Fruit fly (Drosophila melanogaster) whole organism, embryonic: ENCODE data around the gene CG32599.

ENCODE experiments used
- B-H2 ChIP-seq: fragments of 200-800 bp; sonication (Bioruptor generic); optimal IDR thresholded peaks from 2 replicates; lab custom pipeline; 2018; ENCODE audit warnings: missing biosample characterization, mild to moderate bottlenecking, missing genetic modification characterization
- Bdp1 ChIP-seq: fragments of 200-800 bp; sonication (Bioruptor generic); optimal IDR thresholded peaks from 3 replicates; lab custom pipeline; 2016; ENCODE audit warnings: missing biosample characterization, missing genetic modification characterization
- C15 ChIP-seq: fragments of 200-800 bp; sonication (Bioruptor generic); IDR thresholded peaks from 3 replicates; pipeline ENCODE4 v1.3.6; 2022; ENCODE audit warnings: missing biosample characterization, missing genetic modification characterization
- CG10462 ChIP-seq: fragments of 200-800 bp; sonication (Bioruptor generic); optimal IDR thresholded peaks from 2 replicates; lab custom pipeline; 2016; ENCODE audit warnings: missing biosample characterization, missing genetic modification characterization
- CG10979 ChIP-seq: fragments of 200-800 bp; sonication (Bioruptor generic); optimal IDR thresholded peaks from 2 replicates; lab custom pipeline; 2018; ENCODE audit warnings: missing biosample characterization, mild to moderate bottlenecking, missing genetic modification characterization, moderate library complexity
- CG11093 ChIP-seq: fragments of 200-800 bp; sonication (Bioruptor generic); IDR thresholded peaks from 3 replicates; pipeline ENCODE4 v1.3.6; 2022; ENCODE audit warnings: missing biosample characterization, missing genetic modification characterization
- CG11456 ChIP-seq: fragments of 200-800 bp; sonication (Bioruptor generic); IDR thresholded peaks from 3 replicates; pipeline ENCODE4 v1.3.6; 2022; ENCODE audit warnings: missing biosample characterization, missing genetic modification characterization
- CG14441 ChIP-seq: fragments of 200-800 bp; sonication (Bioruptor generic); IDR thresholded peaks from 2 replicates; pipeline ENCODE4 v1.3.6; 2022; ENCODE audit warnings: missing biosample characterization, missing genetic modification characterization
- CG14667 ChIP-seq: fragments of 200-800 bp; sonication (Bioruptor generic); IDR thresholded peaks from 2 replicates; pipeline ENCODE4 v1.3.6; 2022; ENCODE audit warnings: missing biosample characterization, missing genetic modification characterization
- CG15011 ChIP-seq: fragments of 200-800 bp; sonication (Bioruptor generic); optimal IDR thresholded peaks from 3 replicates; lab custom pipeline; 2018; ENCODE audit warnings: missing biosample characterization, mild to moderate bottlenecking, missing genetic modification characterization
- CG15479 ChIP-seq: fragments of 200-800 bp; sonication (Bioruptor generic); optimal IDR thresholded peaks from 3 replicates; lab custom pipeline; 2019; ENCODE audit warnings: missing biosample characterization, mild to moderate bottlenecking, missing genetic modification characterization, moderate library complexity
- CG1647 ChIP-seq: fragments of 200-800 bp; sonication (Bioruptor generic); optimal IDR thresholded peaks from 3 replicates; lab custom pipeline; 2016; ENCODE audit warnings: missing biosample characterization, missing genetic modification characterization
- CG17612 ChIP-seq: fragments of 200-800 bp; sonication (Bioruptor generic); IDR thresholded peaks from 2 replicates; pipeline ENCODE4 v1.3.6; 2022; ENCODE audit warnings: missing biosample characterization, missing genetic modification characterization
- CG1792 ChIP-seq: fragments of 200-800 bp; sonication (Bioruptor generic); optimal IDR thresholded peaks from 2 replicates; lab custom pipeline; 2016; ENCODE audit warnings: missing biosample characterization, missing genetic modification characterization
- CG2678 ChIP-seq: fragments of 200-800 bp; sonication (Bioruptor generic); optimal IDR thresholded peaks from 3 replicates; lab custom pipeline; 2019; ENCODE audit warnings: missing biosample characterization, mild to moderate bottlenecking, missing genetic modification characterization, moderate library complexity
- CG4404 ChIP-seq: fragments of 200-800 bp; sonication (Bioruptor generic); IDR thresholded peaks from 2 replicates; pipeline ENCODE4 v1.3.6; 2022; ENCODE audit warnings: missing biosample characterization, missing genetic modification characterization
- CG6175 ChIP-seq: fragments of 200-800 bp; sonication (Bioruptor generic); IDR thresholded peaks from 3 replicates; pipeline ENCODE4 v1.3.6; 2022; ENCODE audit warnings: missing biosample characterization, missing genetic modification characterization
- CG6272 ChIP-seq: fragments of 200-800 bp; sonication (Bioruptor generic); IDR thresholded peaks from 2 replicates; pipeline ENCODE4 v1.3.6; 2022; ENCODE audit warnings: missing biosample characterization, missing genetic modification characterization
- CG6765 ChIP-seq: fragments of 200-800 bp; sonication (Bioruptor generic); optimal IDR thresholded peaks from 3 replicates; lab custom pipeline; 2017; ENCODE audit warnings: missing biosample characterization, mild to moderate bottlenecking, missing genetic modification characterization
- CG8388 ChIP-seq: fragments of 200-800 bp; sonication (Bioruptor generic); optimal IDR thresholded peaks from 2 replicates; lab custom pipeline; 2019; ENCODE audit warnings: missing biosample characterization, mild to moderate bottlenecking, missing genetic modification characterization, moderate library complexity
- CG9727 ChIP-seq: fragments of 200-800 bp; sonication (Bioruptor generic); optimal IDR thresholded peaks from 3 replicates; lab custom pipeline; 2017; ENCODE audit warnings: missing biosample characterization, mild to moderate bottlenecking, missing genetic modification characterization
- CHES-1-like ChIP-seq: fragments of 200-800 bp; sonication (Bioruptor generic); optimal IDR thresholded peaks from 2 replicates; lab custom pipeline; 2016; ENCODE audit warnings: missing biosample characterization, missing genetic modification characterization
- CkIIα-i1 ChIP-seq: fragments of 200-800 bp; sonication (Bioruptor generic); IDR thresholded peaks from 2 replicates; pipeline ENCODE4 v1.3.6; 2022; ENCODE audit warnings: missing biosample characterization, missing genetic modification characterization
- Dip2 ChIP-seq: fragments of 200-800 bp; sonication (Bioruptor generic); IDR thresholded peaks from 2 replicates; pipeline ENCODE4 v1.3.6; 2022; ENCODE audit warnings: missing biosample characterization, missing genetic modification characterization
- Drgx ChIP-seq: fragments of 200-800 bp; sonication (Bioruptor generic); IDR thresholded peaks from 2 replicates; pipeline ENCODE4 v1.3.6; 2022; ENCODE audit warnings: missing biosample characterization, missing genetic modification characterization
- E2f1 ChIP-seq: fragments of 200-800 bp; sonication (Bioruptor generic); IDR thresholded peaks from 2 replicates; pipeline ENCODE4 v1.3.6; 2022; ENCODE audit warnings: missing biosample characterization, missing genetic modification characterization
- Fer1 ChIP-seq: fragments of 200-800 bp; sonication (Bioruptor generic); optimal IDR thresholded peaks from 2 replicates; lab custom pipeline; 2017; ENCODE audit warnings: missing biosample characterization, mild to moderate bottlenecking, missing genetic modification characterization
- HHEX ChIP-seq: fragments of 200-800 bp; sonication (Bioruptor generic); optimal IDR thresholded peaks from 3 replicates; lab custom pipeline; 2017; ENCODE audit warnings: missing biosample characterization, mild to moderate bottlenecking, missing genetic modification characterization, missing genetic modification reagents
- Hmr ChIP-seq: fragments of 200-800 bp; sonication (Bioruptor generic); optimal IDR thresholded peaks from 3 replicates; lab custom pipeline; 2017; ENCODE audit warnings: mild to moderate bottlenecking, missing biosample characterization, missing genetic modification reagents, missing genetic modification characterization
- Hsf ChIP-seq: fragments of 200-800 bp; sonication (Bioruptor generic); optimal IDR thresholded peaks from 3 replicates; lab custom pipeline; 2016; ENCODE audit warnings: missing biosample characterization, missing genetic modification characterization
- Mad ChIP-seq: fragments of 200-800 bp; sonication (Bioruptor generic); optimal IDR thresholded peaks from 2 replicates; lab custom pipeline; 2016; ENCODE audit warnings: missing biosample characterization, missing genetic modification characterization
- Med ChIP-seq: fragments of 200-800 bp; sonication (Bioruptor generic); peaks from one replicate; lab custom pipeline; 2016; ENCODE audit warnings: missing biosample characterization, missing genetic modification characterization, mild to moderate bottlenecking, inconsistent platforms, moderate library complexity
- NK7.1 ChIP-seq: fragments of 200-800 bp; sonication (Bioruptor generic); optimal IDR thresholded peaks from 3 replicates; lab custom pipeline; 2016; ENCODE audit warnings: missing biosample characterization, missing genetic modification characterization
- Nf-YA ChIP-seq: fragments of 200-800 bp; sonication (Bioruptor generic); IDR thresholded peaks from 2 replicates; pipeline ENCODE4 v1.3.6; 2022; ENCODE audit warnings: missing biosample characterization, missing genetic modification characterization
- Oli ChIP-seq: fragments of 200-800 bp; sonication (Bioruptor generic); optimal IDR thresholded peaks from 2 replicates; lab custom pipeline; 2018; ENCODE audit warnings: missing biosample characterization, mild to moderate bottlenecking, missing genetic modification characterization, moderate library complexity
- Optix ChIP-seq: fragments of 200-800 bp; sonication (Bioruptor generic); IDR thresholded peaks from 3 replicates; pipeline ENCODE4 v1.3.6; 2022; ENCODE audit warnings: missing biosample characterization, missing genetic modification characterization
- Poxn ChIP-seq: fragments of 200-800 bp; sonication (Bioruptor generic); IDR thresholded peaks from 2 replicates; pipeline ENCODE4 v1.3.6; 2022; ENCODE audit warnings: missing biosample characterization, missing genetic modification characterization
- TFAM ChIP-seq: fragments of 200-800 bp; sonication (Bioruptor generic); optimal IDR thresholded peaks from 2 replicates; lab custom pipeline; 2017; ENCODE audit warnings: missing biosample characterization, missing genetic modification characterization, inconsistent platforms
- Xrp1 ChIP-seq: fragments of 200-800 bp; sonication (Bioruptor generic); IDR thresholded peaks from 2 replicates; pipeline ENCODE4 v1.3.6; 2022; ENCODE audit warnings: missing biosample characterization, missing genetic modification characterization
- ara ChIP-seq: fragments of 200-800 bp; sonication (Bioruptor generic); IDR thresholded peaks from 2 replicates; pipeline ENCODE4 v1.3.6; 2022; ENCODE audit warnings: missing biosample characterization, missing genetic modification characterization
- dysf ChIP-seq: fragments of 200-800 bp; sonication (Bioruptor generic); IDR thresholded peaks from 3 replicates; pipeline ENCODE4 v1.3.6; 2022; ENCODE audit warnings: missing biosample characterization, missing genetic modification characterization
- eve ChIP-seq, 2 experiments: fragments of >200 bp; optimal IDR thresholded peaks; 2 replicates each; lab custom pipeline; 2017; ENCODE audit warnings: missing biosample characterization in 2 of 2, missing genetic modification characterization in 2 of 2
- gcm ChIP-seq: fragments of 200-800 bp; sonication (Bioruptor generic); optimal IDR thresholded peaks from 2 replicates; lab custom pipeline; 2019; ENCODE audit warnings: missing biosample characterization, mild to moderate bottlenecking, missing genetic modification characterization, moderate library complexity
- gcm2 ChIP-seq: fragments of 200-800 bp; sonication (Bioruptor generic); optimal IDR thresholded peaks from 2 replicates; lab custom pipeline; 2016; ENCODE audit warnings: missing biosample characterization, missing genetic modification characterization
- lola ChIP-seq, 3 experiments: fragments of >200 bp in 2 of 3; fragments of 200-800 bp in 1 of 3; sonication (Bioruptor generic) in 1 of 3; optimal IDR thresholded peaks; 2 replicates each; lab custom pipeline; 2017 to 2019; ENCODE audit warnings: missing biosample characterization in 3 of 3, missing genetic modification characterization in 3 of 3, mild to moderate bottlenecking in 1 of 3, moderate library complexity in 1 of 3
- nerfin-2 ChIP-seq: fragments of 200-800 bp; sonication (Bioruptor generic); IDR thresholded peaks from 2 replicates; pipeline ENCODE4 v1.3.6; 2022; ENCODE audit warnings: missing biosample characterization, missing genetic modification characterization; ENCODE audit not compliant: partially characterized antibody
- peb ChIP-seq: fragments of 200-800 bp; sonication (Bioruptor generic); IDR thresholded peaks from 2 replicates; pipeline ENCODE4 v1.3.6; 2022; ENCODE audit warnings: missing biosample characterization, missing genetic modification characterization
- sd ChIP-seq: fragments of 200-800 bp; sonication (Bioruptor generic); optimal IDR thresholded peaks from 3 replicates; lab custom pipeline; 2018; ENCODE audit warnings: missing biosample characterization, mild to moderate bottlenecking, missing genetic modification characterization, moderate library complexity
- sob ChIP-seq: fragments of 200-800 bp; sonication (Bioruptor generic); IDR thresholded peaks from 2 replicates; pipeline ENCODE4 v1.3.6; 2022; ENCODE audit warnings: missing biosample characterization, missing genetic modification characterization
- z ChIP-seq: fragments of 200-800 bp; sonication (Bioruptor generic); IDR thresholded peaks from 3 replicates; pipeline ENCODE4 v1.3.6; 2022; ENCODE audit warnings: missing biosample characterization, missing genetic modification characterization
- zen ChIP-seq: fragments of 200-800 bp; sonication (Bioruptor generic); optimal IDR thresholded peaks from 3 replicates; lab custom pipeline; 2018; ENCODE audit warnings: missing biosample characterization, mild to moderate bottlenecking, missing genetic modification characterization, moderate library complexity

The CG32599 gene

DNA sequence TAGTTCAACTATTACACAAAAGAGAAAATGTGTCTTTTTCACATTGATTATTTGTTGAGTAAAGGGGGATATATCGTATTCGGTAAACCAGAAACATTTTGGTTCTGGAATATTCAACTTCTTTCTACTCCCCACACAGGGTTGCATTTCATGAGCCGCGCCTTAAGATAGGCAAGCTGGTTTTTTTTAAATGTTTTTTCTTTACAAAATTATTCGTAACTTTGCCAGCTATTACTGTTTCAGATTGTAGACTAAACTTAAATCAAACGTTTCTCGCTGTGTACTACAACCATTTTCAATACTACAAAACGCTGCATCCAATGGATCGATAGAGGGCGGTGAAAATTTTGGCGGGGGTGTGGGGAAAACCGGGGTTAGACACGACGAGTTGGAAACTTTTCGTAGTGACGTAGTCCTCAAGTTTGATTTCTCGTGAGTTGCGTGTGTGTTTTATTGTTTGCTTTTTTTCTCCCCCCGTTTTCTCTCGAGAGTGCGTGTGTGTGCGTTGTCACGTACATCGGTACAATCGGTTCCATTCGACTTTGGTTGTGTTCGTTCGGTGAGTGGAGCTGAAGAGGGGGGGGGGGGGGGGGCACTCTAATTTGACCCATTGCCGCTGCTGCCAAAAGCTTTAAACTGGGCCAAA is 29.9 kb upstream of the CG32599 start (continued):
- TF ChIP-seq Poxn (GFP tag; lab: Robert Waterston, UW) = no peak
- peak; percentile 18 for TF ChIP-seq Hsf
- no peak for TF ChIP-seq Bdp1 (GFP tag; lab: Kevin White, UChicago)
- no peak for TF ChIP-seq nerfin-2 (GFP tag; lab: Robert Waterston, UW)
- TF ChIP-seq Fer1 (GFP tag; lab: Kevin White, UChicago) = peak; percentile 34
- TF ChIP-seq Oli (tag; lab: Kevin White, UChicago) = peak; percentile 46
- TF ChIP-seq ara (GFP tag; lab: Robert Waterston, UW) = no peak
- TF ChIP-seq Drgx (GFP tag; lab: Robert Waterston, UW) = peak; percentile 43
- no peak for TF ChIP-seq CkIIα-i1 (GFP tag; lab: Robert Waterston, UW)
- TF ChIP-seq CG1792 (GFP tag; lab: Kevin White, UChicago) = no peak
- TF ChIP-seq CG6765 = no peak
- TF ChIP-seq E2f1 (GFP tag; lab: Robert Waterston, UW) = peak; percentile 45; the same call in 1 of the 2 replicates
- peak; percentile 10 for TF ChIP-seq CHES-1-like
- peak; percentile 3 for TF ChIP-seq CG1647
- TF ChIP-seq sob (GFP tag; lab: Robert Waterston, UW) = no peak
- no peak for TF ChIP-seq C15 (GFP tag; lab: Robert Waterston, UW)
- no peak for TF ChIP-seq CG11456 (GFP tag; lab: Robert Waterston, UW)
- TF ChIP-seq CG9727 (GFP tag; lab: Kevin White, UChicago) = peak; percentile 4
- no peak for TF ChIP-seq CG17612 (GFP tag; lab: Robert Waterston, UW)
- TF ChIP-seq CG10462 (GFP tag; lab: Kevin White, UChicago) = no peak
- TF ChIP-seq Med (GFP tag; lab: Kevin White, UChicago) = peak; percentile 76
- no peak for TF ChIP-seq NK7.1 (GFP tag; lab: Kevin White, UChicago)
- no peak for TF ChIP-seq CG4404 (GFP tag; lab: Robert Waterston, UW)
- peak; percentile 39 for TF ChIP-seq gcm (GFP tag; lab: Kevin White, UChicago)
- no peak for TF ChIP-seq Mad (GFP tag; lab: Kevin White, UChicago)
- peak; percentile 56 for TF ChIP-seq CG2678 (tag; lab: Kevin White, UChicago)
- TF ChIP-seq zen (tag; lab: Kevin White, UChicago) = no peak
- no peak for TF ChIP-seq Nf-YA
- no peak for TF ChIP-seq z (GFP tag; lab: Robert Waterston, UW)
- peak; percentile 51; the same call in 1 of the 3 replicates for TF ChIP-seq dysf (GFP tag; lab: Robert Waterston, UW)
- no peak for TF ChIP-seq sd (tag; lab: Kevin White, UChicago)
- TF ChIP-seq CG6175 (GFP tag; lab: Robert Waterston, UW) = peak; percentile 32; the same call in 1 of the 3 replicates
- TF ChIP-seq CG15479 (GFP tag; lab: Kevin White, UChicago) = no peak
- no peak for TF ChIP-seq CG11093 (GFP tag; lab: Robert Waterston, UW)
- no peak for TF ChIP-seq B-H2 (GFP tag; lab: Kevin White, UChicago)
- TF ChIP-seq gcm2 (GFP tag; lab: Kevin White, UChicago) = no peak
- TF ChIP-seq lola (GFP tag; optimal IDR thresholded peaks at IDR 0.05; lab: Kevin White, UChicago) = peak in 1 of 3 experiments; percentile 4
- no peak for TF ChIP-seq Dip2 (GFP tag; lab: Robert Waterston, UW)
- peak; percentile 36; the same call in 1 of the 3 replicates for TF ChIP-seq Optix
- no peak for TF ChIP-seq TFAM (GFP tag; lab: Kevin White, UChicago)
- TF ChIP-seq HHEX (GFP tag; lab: Kevin White, UChicago) = peak; percentile 61
- TF ChIP-seq CG10979 (tag; lab: Kevin White, UChicago) = peak; percentile 46
- TF ChIP-seq CG14667 = no peak
- TF ChIP-seq CG14441 (GFP tag; lab: Robert Waterston, UW) = peak; percentile 31; the same call in 1 of the 2 replicates
- TF ChIP-seq Xrp1 (GFP tag; lab: Robert Waterston, UW) = peak; percentile 55
- TF ChIP-seq CG6272 (GFP tag; lab: Robert Waterston, UW) = no peak
- 0 out of 2 replicates have a peak, but pooled peaks have one; percentile 15 for TF ChIP-seq peb (GFP tag; lab: Robert Waterston, UW)
- no peak for TF ChIP-seq CG15011
- TF ChIP-seq Hmr (GFP tag; lab: Kevin White, UChicago) = peak; percentile 12
- peak in 1 of 2 experiments; percentile 53 for TF ChIP-seq eve (GFP tag; optimal IDR thresholded peaks at IDR 0.05; lab: Kevin White, UChicago)
- peak; percentile 28 for TF ChIP-seq CG8388 (GFP tag; lab: Kevin White, UChicago)
